Fruit fly (Drosophila melanogaster) whole organism, embryonic: Measurements from ENCODE around the gene Dic61B.

Experiments
- Antp ChIP-seq: fragments of 200-800 bp; sonication (Bioruptor generic); optimal IDR thresholded peaks from 3 replicates; lab custom pipeline; 2016; ENCODE audit warnings: missing biosample characterization, missing genetic modification characterization
- CG10209 ChIP-seq: fragments of 200-800 bp; sonication (Bioruptor generic); optimal IDR thresholded peaks from 3 replicates; lab custom pipeline; 2017; ENCODE audit warnings: missing biosample characterization, mild to moderate bottlenecking, missing genetic modification characterization, missing genetic modification reagents
- CG11247 ChIP-seq: fragments of 200-800 bp; sonication (Bioruptor generic); IDR thresholded peaks from 2 replicates; pipeline ENCODE4 v1.3.6; 2022; ENCODE audit warnings: missing biosample characterization, missing genetic modification characterization
- CG11398 ChIP-seq: fragments of 200-800 bp; sonication (Bioruptor generic); optimal IDR thresholded peaks from 2 replicates; lab custom pipeline; 2016; ENCODE audit warnings: missing biosample characterization, missing genetic modification characterization
- CG2678 ChIP-seq: fragments of 200-800 bp; sonication (Bioruptor generic); optimal IDR thresholded peaks from 3 replicates; lab custom pipeline; 2019; ENCODE audit warnings: missing biosample characterization, mild to moderate bottlenecking, missing genetic modification characterization, moderate library complexity
- CG2875 ChIP-seq: fragments of 200-800 bp; sonication (Bioruptor generic); optimal IDR thresholded peaks from 2 replicates; lab custom pipeline; 2017; ENCODE audit warnings: missing biosample characterization, mild to moderate bottlenecking, missing genetic modification characterization, missing genetic modification reagents
- CG3065 ChIP-seq: fragments of 200-800 bp; sonication (Bioruptor generic); optimal IDR thresholded peaks from 2 replicates; lab custom pipeline; 2016; ENCODE audit warnings: missing biosample characterization, missing genetic modification characterization
- CG31224 ChIP-seq: fragments of 200-800 bp; sonication (Bioruptor generic); IDR thresholded peaks from 2 replicates; pipeline ENCODE4 v1.3.6; 2022; ENCODE audit warnings: missing biosample characterization, missing genetic modification characterization
- CG6683 ChIP-seq: fragments of 200-800 bp; sonication (Bioruptor generic); optimal IDR thresholded peaks from 2 replicates; lab custom pipeline; 2017; ENCODE audit warnings: missing biosample characterization, mild to moderate bottlenecking, missing genetic modification characterization, missing genetic modification reagents
- CG8388 ChIP-seq: fragments of 200-800 bp; sonication (Bioruptor generic); optimal IDR thresholded peaks from 2 replicates; lab custom pipeline; 2019; ENCODE audit warnings: missing biosample characterization, mild to moderate bottlenecking, missing genetic modification characterization, moderate library complexity
- CG9437 ChIP-seq: fragments of 200-800 bp; sonication (Bioruptor generic); optimal IDR thresholded peaks from 2 replicates; lab custom pipeline; 2018; ENCODE audit warnings: missing biosample characterization, mild to moderate bottlenecking, missing genetic modification characterization
- CG9727 ChIP-seq: fragments of 200-800 bp; sonication (Bioruptor generic); optimal IDR thresholded peaks from 3 replicates; lab custom pipeline; 2017; ENCODE audit warnings: missing biosample characterization, mild to moderate bottlenecking, missing genetic modification characterization
- Camta ChIP-seq: fragments of 200-800 bp; sonication (Bioruptor generic); optimal IDR thresholded peaks from 2 replicates; lab custom pipeline; 2016; ENCODE audit warnings: missing biosample characterization, missing genetic modification characterization
- CrebB ChIP-seq: fragments of 200-800 bp; sonication (Bioruptor generic); optimal IDR thresholded peaks from 3 replicates; lab custom pipeline; 2018; ENCODE audit warnings: missing biosample characterization, mild to moderate bottlenecking, missing genetic modification characterization
- Deaf1 ChIP-seq: fragments of 200-800 bp; optimal IDR thresholded peaks from 3 replicates; lab custom pipeline; 2019; ENCODE audit warnings: missing biosample characterization, mild to moderate bottlenecking, missing genetic modification characterization, moderate library complexity
- E2f2 ChIP-seq: fragments of 200-800 bp; sonication (Bioruptor generic); IDR thresholded peaks from 2 replicates; pipeline ENCODE4 v1.3.6; 2022; ENCODE audit warnings: missing biosample characterization, missing genetic modification characterization
- HLHmδ ChIP-seq: fragments of 200-800 bp; sonication (Bioruptor generic); optimal IDR thresholded peaks from 2 replicates; lab custom pipeline; 2018; ENCODE audit warnings: missing biosample characterization, mild to moderate bottlenecking, missing genetic modification characterization, moderate library complexity
- HmgZ ChIP-seq: fragments of 200-800 bp; sonication (Bioruptor generic); optimal IDR thresholded peaks from 2 replicates; lab custom pipeline; 2018; ENCODE audit warnings: missing biosample characterization, mild to moderate bottlenecking, missing genetic modification characterization
- Hr3 ChIP-seq: fragments of 200-800 bp; sonication (Bioruptor generic); optimal IDR thresholded peaks from 3 replicates; lab custom pipeline; 2016; ENCODE audit warnings: missing biosample characterization, missing genetic modification characterization
- Hr39 ChIP-seq: fragments of >200 bp; optimal IDR thresholded peaks from 2 replicates; lab custom pipeline; 2017
- Mes4 ChIP-seq: fragments of 200-800 bp; sonication (Bioruptor generic); optimal IDR thresholded peaks from 2 replicates; lab custom pipeline; 2016; ENCODE audit warnings: missing biosample characterization, missing genetic modification characterization
- Neu2 ChIP-seq: fragments of 200-800 bp; sonication (Bioruptor generic); optimal IDR thresholded peaks from 3 replicates; lab custom pipeline; 2016; ENCODE audit warnings: missing biosample characterization, missing genetic modification characterization, borderline replicate concordance
- Pdp1 ChIP-seq, 2 experiments: fragments of 200-800 bp; sonication (Bioruptor generic); optimal IDR thresholded peaks; 3 replicates each; lab custom pipeline; 2016; ENCODE audit warnings: missing biosample characterization in 2 of 2, missing genetic modification characterization in 2 of 2, mild to moderate bottlenecking in 1 of 2, moderate library complexity in 1 of 2
- Ravus ChIP-seq: fragments of 200-800 bp; sonication (Bioruptor generic); IDR thresholded peaks from 2 replicates; pipeline ENCODE4 v1.3.6; 2022; ENCODE audit warnings: missing biosample characterization, missing genetic modification characterization
- Sry-δ ChIP-seq: fragments of 200-800 bp; sonication (Bioruptor generic); optimal IDR thresholded peaks from 2 replicates; lab custom pipeline; 2016; ENCODE audit warnings: missing biosample characterization, missing genetic modification characterization
- TFAM ChIP-seq: fragments of 200-800 bp; sonication (Bioruptor generic); optimal IDR thresholded peaks from 2 replicates; lab custom pipeline; 2017; ENCODE audit warnings: missing biosample characterization, missing genetic modification characterization, inconsistent platforms
- Trl ChIP-seq, 3 experiments: fragments of >200 bp in 2 of 3; fragments of 200-800 bp in 1 of 3; sonication (Bioruptor generic) in 1 of 3; optimal IDR thresholded peaks; 2 replicates in 1 of 3; 3 replicates in 2 of 3; lab custom pipeline; 2016 to 2017; ENCODE audit warnings: missing biosample characterization in 1 of 3, missing genetic modification characterization in 1 of 3
- Usf ChIP-seq: fragments of 200-800 bp; sonication (Bioruptor generic); optimal IDR thresholded peaks from 2 replicates; lab custom pipeline; 2017; ENCODE audit warnings: missing genotype, missing biosample characterization, missing genetic modification characterization
- abd-A ChIP-seq: fragments of 200-800 bp; sonication (Bioruptor generic); optimal IDR thresholded peaks from 3 replicates; lab custom pipeline; 2019; ENCODE audit warnings: missing biosample characterization, mild to moderate bottlenecking, missing genetic modification characterization, moderate library complexity
- aop ChIP-seq: fragments of 200-800 bp; sonication (Bioruptor generic); IDR thresholded peaks from 2 replicates; pipeline ENCODE4 v1.3.6; 2022; ENCODE audit warnings: missing biosample characterization, missing genetic modification characterization
- bbx ChIP-seq: fragments of 200-800 bp; sonication (Bioruptor generic); IDR thresholded peaks from 2 replicates; pipeline ENCODE4 v1.3.6; 2022; ENCODE audit warnings: missing biosample characterization, missing genetic modification characterization; ENCODE audit not compliant: partially characterized antibody
- dysf ChIP-seq: fragments of 200-800 bp; sonication (Bioruptor generic); IDR thresholded peaks from 3 replicates; pipeline ENCODE4 v1.3.6; 2022; ENCODE audit warnings: missing biosample characterization, missing genetic modification characterization
- ewg ChIP-seq: fragments of 200-800 bp; sonication (Bioruptor generic); optimal IDR thresholded peaks from 3 replicates; lab custom pipeline; 2017; ENCODE audit warnings: mild to moderate bottlenecking, missing biosample characterization, missing genetic modification reagents, missing genetic modification characterization
- ftz-f1 ChIP-seq: fragments of 200-800 bp; sonication (Bioruptor generic); optimal IDR thresholded peaks from 2 replicates; lab custom pipeline; 2016; ENCODE audit warnings: missing biosample characterization, missing genetic modification characterization
- ham ChIP-seq: fragments of 200-800 bp; sonication (Bioruptor generic); IDR thresholded peaks from 2 replicates; pipeline ENCODE4 v1.3.6; 2022; ENCODE audit warnings: missing biosample characterization, missing genetic modification characterization
- ind ChIP-seq: fragments of 200-800 bp; sonication (Bioruptor generic); optimal IDR thresholded peaks from 3 replicates; lab custom pipeline; 2016; ENCODE audit warnings: missing biosample characterization, missing genetic modification characterization
- jigr1 ChIP-seq: fragments of 200-800 bp; sonication (Bioruptor generic); IDR thresholded peaks from 3 replicates; pipeline ENCODE4 v1.3.6; 2022; ENCODE audit warnings: missing biosample characterization, missing genetic modification characterization
- pan ChIP-seq, 4 experiments: fragments of >200 bp in 3 of 4; fragments of 200-800 bp in 1 of 4; sonication (Bioruptor generic) in 1 of 4; optimal IDR thresholded peaks in 3 of 4; IDR thresholded peaks in 1 of 4; 2 replicates each; pipeline versions ENCODE4 v1.3.6 to Lab custom; 2017 to 2022; ENCODE audit warnings: missing biosample characterization in 2 of 4, missing genetic modification characterization in 2 of 4, mixed read lengths in 1 of 4
- pnt ChIP-seq: fragments of 200-800 bp; sonication (Bioruptor generic); optimal IDR thresholded peaks from 3 replicates; lab custom pipeline; 2016; ENCODE audit warnings: missing biosample characterization, missing genetic modification characterization
- run ChIP-seq: fragments of 200-800 bp; sonication (Bioruptor generic); optimal IDR thresholded peaks from 3 replicates; lab custom pipeline; 2018; ENCODE audit warnings: missing biosample characterization, mild to moderate bottlenecking, missing genetic modification characterization
- sens ChIP-seq: fragments of 200-800 bp; sonication (Bioruptor generic); peaks from one replicate; lab custom pipeline; 2016; ENCODE audit warnings: missing biosample characterization, missing genetic modification characterization
- sima ChIP-seq: fragments of 200-800 bp; sonication (Bioruptor generic); optimal IDR thresholded peaks from 2 replicates; lab custom pipeline; 2016; ENCODE audit warnings: missing biosample characterization, missing genetic modification characterization
- slp2 ChIP-seq: fragments of 200-800 bp; sonication (Bioruptor generic); optimal IDR thresholded peaks from 2 replicates; lab custom pipeline; 2016; ENCODE audit warnings: missing biosample characterization, missing genetic modification characterization
- sug ChIP-seq: fragments of 200-800 bp; optimal IDR thresholded peaks from 2 replicates; lab custom pipeline; 2019; ENCODE audit warnings: missing biosample characterization, mild to moderate bottlenecking, missing genetic modification characterization, moderate library complexity
- toy ChIP-seq: fragments of 200-800 bp; sonication (Bioruptor generic); IDR thresholded peaks from 2 replicates; pipeline ENCODE4 v1.3.6; 2022; ENCODE audit warnings: missing biosample characterization, missing genetic modification characterization
- wor ChIP-seq: fragments of 200-800 bp; sonication (Bioruptor generic); IDR thresholded peaks from 2 replicates; pipeline ENCODE4 v1.3.6; 2022; ENCODE audit warnings: missing biosample characterization, missing genetic modification characterization

Dic61B gene

dm6 chr3L:152489-152888, at the start of gene Dic61B, which contains the start of gene p130CAS:
TSS of gene Dic61B (minus strand) at chr3L:152589.
TSS of gene p130CAS (plus strand) at chr3L:152884.
- TF ChIP-seq CG3065 (GFP tag; lab: Kevin White, UChicago) (no peak), ewg (GFP tag; lab: Kevin White, UChicago) (peak; percentile 67), E2f2 (GFP tag; lab: Robert Waterston, UW) (no peak), Deaf1 (tag; lab: Kevin White, UChicago) (peak; percentile 45), Trl (optimal IDR thresholded peaks at IDR 0.05; lab: Kevin White, UChicago) (peak; percentile 14 to 19), Trl (GFP tag; optimal IDR thresholded peaks at IDR 0.05; lab: Kevin White, UChicago) (no peak)

dm6 chr3L:199754-200596, 47.6 kb upstream of the Dic61B start, which contains the start of the genes rno and mri:
TSS of gene rno (minus strand) at chr3L:199762.
TSS of gene mri (plus strand) at chr3L:200174.
- TF ChIP-seq wor (GFP tag; lab: Robert Waterston, UW): no peak; the same call in 1 of the 2 replicates
- TF ChIP-seq Neu2 (GFP tag; lab: Kevin White, UChicago): no peak
- TF ChIP-seq HmgZ: peak; percentile 2
- TF ChIP-seq pan (optimal IDR thresholded peaks at IDR 0.05; lab: Kevin White, UChicago): no peak
- peak in 1 of 2 experiments; percentile 85 for TF ChIP-seq pan (GFP tag; optimal IDR thresholded peaks at IDR 0.05 in 1 of 2, IDR thresholded peaks at IDR 0.05 in 1 of 2)
- TF ChIP-seq Pdp1 (GFP tag; optimal IDR thresholded peaks at IDR 0.05; lab: Kevin White, UChicago): peak in 1 of 2 experiments; percentile 50
- peak; percentile 81 for TF ChIP-seq Sry-δ (GFP tag; lab: Kevin White, UChicago)
- TF ChIP-seq CrebB: peak; percentile 13
- no peak for TF ChIP-seq aop
- no peak for TF ChIP-seq Mes4 (GFP tag; lab: Kevin White, UChicago)
- no peak for TF ChIP-seq HLHmδ (GFP tag; lab: Kevin White, UChicago)
- TF ChIP-seq CG2678 (tag; lab: Kevin White, UChicago): peak; percentile 68
- TF ChIP-seq sens (GFP tag; lab: Kevin White, UChicago): peak; percentile 63
- peak; percentile 81 for TF ChIP-seq dysf
- peak; percentile 15 for TF ChIP-seq CG6683 (GFP tag; lab: Kevin White, UChicago)
- no peak; the same call in 1 of the 2 replicates for TF ChIP-seq CG31224 (GFP tag; lab: Robert Waterston, UW)
- no peak for TF ChIP-seq Antp (GFP tag; lab: Kevin White, UChicago)
- no peak for TF ChIP-seq TFAM (GFP tag; lab: Kevin White, UChicago)
- peak; percentile 95 for TF ChIP-seq bbx (GFP tag; lab: Robert Waterston, UW)
- TF ChIP-seq sima: no peak
- peak; percentile 50 for TF ChIP-seq Usf (GFP tag; lab: Kevin White, UChicago)
- peak; percentile 50; the same call in 1 of the 2 replicates for TF ChIP-seq CG11247
- TF ChIP-seq Ravus: peak; percentile 28
- TF ChIP-seq CG8388: peak; percentile 64
- TF ChIP-seq CG3065 (GFP tag; lab: Kevin White, UChicago): no peak
- no peak for TF ChIP-seq abd-A (tag; lab: Kevin White, UChicago)
- peak; percentile 73 for TF ChIP-seq sug (tag; lab: Kevin White, UChicago)
- no peak for TF ChIP-seq pnt (GFP tag; lab: Kevin White, UChicago)
- TF ChIP-seq CG9727 (GFP tag; lab: Kevin White, UChicago): peak; percentile 83
- no peak for TF ChIP-seq Hr39
- TF ChIP-seq ham: no peak
- peak; percentile 4 for TF ChIP-seq CG2875 (GFP tag; lab: Kevin White, UChicago)
- peak; percentile 74 for TF ChIP-seq ind
- no peak for TF ChIP-seq CG11398 (GFP tag; lab: Kevin White, UChicago)
- TF ChIP-seq run (tag; lab: Kevin White, UChicago): peak; percentile 37
- no peak for TF ChIP-seq Camta (GFP tag; lab: Kevin White, UChicago)
- TF ChIP-seq ftz-f1: no peak
- TF ChIP-seq CG9437 (GFP tag; lab: Kevin White, UChicago): peak; percentile 48
- peak; percentile 80 for TF ChIP-seq Hr3 (GFP tag; lab: Kevin White, UChicago)
- TF ChIP-seq jigr1: peak; percentile 72; the same call in 1 of the 3 replicates
- TF ChIP-seq slp2 (GFP tag; lab: Kevin White, UChicago): no peak
- peak; percentile 40 for TF ChIP-seq CG10209 (GFP tag; lab: Kevin White, UChicago)
- TF ChIP-seq toy (GFP tag; lab: Robert Waterston, UW): no peak
